Fruit fly (Drosophila melanogaster): ENCODE data around the gene aos.
A peak's percentile ranks its signal among the peaks of the same experiment; 100 is the strongest.

aos gene

dm6 chr3L:16475518-16476126 lies 7.8 kb downstream of the aos start:
- TF ChIP-seq CG15710 (tag; optimal IDR thresholded peaks at IDR 0.05) = no peak
- no peak for TF ChIP-seq CG12605 (GFP tag; IDR thresholded peaks at IDR 0.05)
- no peak for TF ChIP-seq Snoo (tag; optimal IDR thresholded peaks at IDR 0.05)
- no peak for TF ChIP-seq Pif1B (GFP tag; optimal IDR thresholded peaks at IDR 0.05)
- TF ChIP-seq gl (tag; optimal IDR thresholded peaks at IDR 0.05) = no peak
- no peak for TF ChIP-seq EcR (GFP tag; optimal IDR thresholded peaks at IDR 0.05)
- no peak for TF ChIP-seq CG10348 (GFP tag; IDR thresholded peaks at IDR 0.05)
- no peak for TF ChIP-seq CG8301 (tag; optimal IDR thresholded peaks at IDR 0.05)
- no peak for TF ChIP-seq D1 (tag; optimal IDR thresholded peaks at IDR 0.05)
- no peak for TF ChIP-seq CG17806 (tag; optimal IDR thresholded peaks at IDR 0.05)
- no peak for TF ChIP-seq CG13204 (GFP tag; optimal IDR thresholded peaks at IDR 0.05)
- TF ChIP-seq CG8159 (tag; optimal IDR thresholded peaks at IDR 0.05) = no peak
- TF ChIP-seq CG9948 (tag; optimal IDR thresholded peaks at IDR 0.05) = no peak
- no peak for TF ChIP-seq rn (GFP tag; IDR thresholded peaks at IDR 0.05)
- no peak for TF ChIP-seq CG4496 (GFP tag; IDR thresholded peaks at IDR 0.05)

DNA sequence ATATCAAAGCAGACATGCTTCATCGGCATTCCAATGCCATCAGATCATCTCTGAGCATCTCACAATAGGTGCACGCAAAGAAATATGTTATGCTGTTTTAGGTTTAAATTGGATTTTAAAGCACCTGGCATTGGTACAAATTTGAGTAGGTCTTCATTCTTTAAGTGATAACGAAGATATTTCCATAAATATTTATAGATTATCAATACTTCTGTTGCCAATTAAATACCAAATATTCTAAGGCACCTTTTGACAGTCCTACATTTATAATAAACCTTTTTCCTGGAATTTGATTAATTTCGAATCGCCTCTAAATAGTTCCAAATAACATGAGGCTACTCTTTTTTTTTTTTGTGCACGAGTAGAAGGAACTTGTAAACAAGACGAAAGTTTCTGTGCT lies 9.3 kb downstream of the aos start:
- no peak for TF ChIP-seq EcR (GFP tag; optimal IDR thresholded peaks at IDR 0.05)
- no peak for TF ChIP-seq Ets98B (GFP tag; IDR thresholded peaks at IDR 0.05)
- no peak for TF ChIP-seq CG13204 (GFP tag; optimal IDR thresholded peaks at IDR 0.05)
- TF ChIP-seq D1 (tag; optimal IDR thresholded peaks at IDR 0.05) = no peak
- TF ChIP-seq CG14655 (GFP tag; optimal IDR thresholded peaks at IDR 0.05) = no peak
- TF ChIP-seq CG15710 (tag; optimal IDR thresholded peaks at IDR 0.05) = no peak
- no peak for TF ChIP-seq Pif1B (GFP tag; optimal IDR thresholded peaks at IDR 0.05)
- no peak for TF ChIP-seq CG32121 (GFP tag; IDR thresholded peaks at IDR 0.05)
- TF ChIP-seq gl (tag; optimal IDR thresholded peaks at IDR 0.05) = no peak
- TF ChIP-seq CG8301 (tag; optimal IDR thresholded peaks at IDR 0.05) = no peak
- TF ChIP-seq fd96Ca (GFP tag; IDR thresholded peaks at IDR 0.05) = no peak
- TF ChIP-seq CG8159 (tag; optimal IDR thresholded peaks at IDR 0.05) = no peak
- no peak for TF ChIP-seq CG10348 (GFP tag; IDR thresholded peaks at IDR 0.05)
- TF ChIP-seq Snoo (tag; optimal IDR thresholded peaks at IDR 0.05) = no peak
- TF ChIP-seq CG4496 (GFP tag; IDR thresholded peaks at IDR 0.05) = no peak
- TF ChIP-seq CG9948 (tag; optimal IDR thresholded peaks at IDR 0.05) = no peak
- TF ChIP-seq CG34367 (tag; optimal IDR thresholded peaks at IDR 0.05) = no peak
- TF ChIP-seq CG12605 (GFP tag; IDR thresholded peaks at IDR 0.05) = no peak
- no peak for TF ChIP-seq rn (GFP tag; IDR thresholded peaks at IDR 0.05)
- TF ChIP-seq CG17806 (tag; optimal IDR thresholded peaks at IDR 0.05) = no peak

dm6 chr3L:16470071-16470470 lies 13.4 kb downstream of the aos start:
- peak; percentile 72 for TF ChIP-seq D1 (tag; optimal IDR thresholded peaks at IDR 0.05)
- no peak for TF ChIP-seq CG14655 (GFP tag; optimal IDR thresholded peaks at IDR 0.05)
- no peak for TF ChIP-seq gl (tag; optimal IDR thresholded peaks at IDR 0.05)
- TF ChIP-seq CG12605 (GFP tag; IDR thresholded peaks at IDR 0.05) = no peak
- no peak for TF ChIP-seq Pif1A (GFP tag; optimal IDR thresholded peaks at IDR 0.05)
- no peak for TF ChIP-seq CG4496 (GFP tag; IDR thresholded peaks at IDR 0.05)
- TF ChIP-seq CG9948 (tag; optimal IDR thresholded peaks at IDR 0.05) = no peak
- no peak for TF ChIP-seq CG17806 (tag; optimal IDR thresholded peaks at IDR 0.05)

DNA sequence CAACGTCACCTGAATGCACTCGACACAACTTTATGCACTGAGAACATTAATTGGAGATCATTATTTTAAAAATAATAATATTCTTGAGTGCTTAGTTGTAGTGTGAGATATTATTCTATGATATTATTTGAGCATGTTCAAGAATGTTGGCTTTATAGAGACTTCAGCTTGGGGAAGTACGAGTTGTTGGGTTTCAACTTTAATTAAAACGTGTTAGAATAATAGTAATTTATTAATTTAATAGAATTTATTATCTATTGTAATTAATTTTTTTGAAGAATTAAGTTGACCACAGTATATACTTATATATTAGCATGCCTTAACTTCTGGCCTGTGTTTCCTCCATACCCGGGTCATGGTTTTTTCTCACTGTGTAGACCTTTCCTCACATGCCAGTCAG lies 19.6 kb downstream of the aos start:
- TF ChIP-seq CG4496 (GFP tag; IDR thresholded peaks at IDR 0.05) (no peak), Ets98B (GFP tag; IDR thresholded peaks at IDR 0.05) (no peak; the same call in 1 of the 2 replicates), CG34367 (tag; optimal IDR thresholded peaks at IDR 0.05) (peak; percentile 17), CG10348 (GFP tag; IDR thresholded peaks at IDR 0.05) (no peak), CG13204 (GFP tag; optimal IDR thresholded peaks at IDR 0.05) (no peak), fd96Ca (GFP tag; IDR thresholded peaks at IDR 0.05) (no peak), Pif1B (GFP tag; optimal IDR thresholded peaks at IDR 0.05) (peak; percentile 53), Pif1A (GFP tag; optimal IDR thresholded peaks at IDR 0.05) (peak; percentile 13), CG8301 (tag; optimal IDR thresholded peaks at IDR 0.05) (peak; percentile 43), CG9948 (tag; optimal IDR thresholded peaks at IDR 0.05) (peak; percentile 57), CG14655 (GFP tag; optimal IDR thresholded peaks at IDR 0.05) (peak; percentile 80), EcR (GFP tag; optimal IDR thresholded peaks at IDR 0.05) (no peak), rn (GFP tag; IDR thresholded peaks at IDR 0.05) (no peak), D1 (tag; optimal IDR thresholded peaks at IDR 0.05) (no peak), CG15710 (tag; optimal IDR thresholded peaks at IDR 0.05) (peak; percentile 57), gl (tag; optimal IDR thresholded peaks at IDR 0.05) (no peak), Snoo (tag; optimal IDR thresholded peaks at IDR 0.05) (no peak), CG17806 (tag; optimal IDR thresholded peaks at IDR 0.05) (peak; percentile 54), CG8159 (tag; optimal IDR thresholded peaks at IDR 0.05) (peak; percentile 62), CG12605 (GFP tag; IDR thresholded peaks at IDR 0.05) (no peak), CG32121 (GFP tag; IDR thresholded peaks at IDR 0.05) (peak; percentile 18; the same call in 1 of the 2 replicates)

DNA sequence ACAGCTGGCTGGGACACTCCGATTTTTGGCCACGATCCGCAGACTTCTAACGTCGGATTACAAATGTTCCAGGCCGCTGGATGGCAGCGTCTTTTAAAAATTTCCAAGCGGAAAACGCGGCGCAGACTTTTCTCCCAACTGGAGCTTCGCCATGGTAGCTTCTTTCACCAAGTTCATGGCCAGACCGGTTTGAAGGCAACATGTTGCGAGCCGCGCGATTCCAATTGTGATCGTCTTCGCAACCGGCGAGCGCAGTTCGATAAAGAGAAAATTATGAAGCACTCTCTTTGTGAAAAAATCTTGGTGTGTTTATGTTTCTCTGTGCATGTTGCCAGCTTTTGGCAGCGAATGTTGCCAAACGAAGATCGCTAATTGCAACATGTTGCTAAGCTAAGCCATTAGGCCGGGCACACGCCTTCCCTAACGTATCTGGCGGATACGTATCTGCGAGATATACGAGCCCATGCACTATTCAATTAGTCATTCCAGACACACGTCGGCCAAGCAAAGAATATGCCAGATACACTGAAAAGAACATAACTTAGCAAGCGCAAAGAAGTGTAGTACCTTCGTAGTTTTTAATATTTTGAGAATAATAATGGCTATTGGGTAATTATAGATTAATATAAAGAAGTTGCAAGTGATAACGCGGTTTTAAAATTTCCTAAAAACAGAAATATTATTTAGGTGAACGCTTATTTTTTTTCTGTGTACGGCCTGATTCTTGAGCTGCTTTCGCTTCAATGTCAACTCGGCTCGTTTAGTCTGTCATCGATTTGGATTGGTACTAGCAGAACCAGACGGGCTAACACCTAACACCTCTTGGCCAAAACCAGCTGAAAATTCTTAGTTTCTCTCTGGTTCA lies 31.3 kb downstream of the aos start, which contains the start of gene dsx-c73A:
Gene dsx-c73A, minus strand, starts transcription at position 72 of the 865 bp plus-strand sequence.
- TF ChIP-seq CG9948 (tag; optimal IDR thresholded peaks at IDR 0.05) (no peak), rn (GFP tag; IDR thresholded peaks at IDR 0.05) (no peak), CG8301 (tag; optimal IDR thresholded peaks at IDR 0.05) (peak; percentile 79), CG14655 (GFP tag; optimal IDR thresholded peaks at IDR 0.05) (peak; percentile 84), D1 (tag; optimal IDR thresholded peaks at IDR 0.05) (no peak), CG8159 (tag; optimal IDR thresholded peaks at IDR 0.05) (no peak), Pif1A (GFP tag; optimal IDR thresholded peaks at IDR 0.05) (peak; percentile 17), CG34367 (tag; optimal IDR thresholded peaks at IDR 0.05) (no peak), CG10348 (GFP tag; IDR thresholded peaks at IDR 0.05) (no peak), CG4496 (GFP tag; IDR thresholded peaks at IDR 0.05) (peak; percentile 50; the same call in 1 of the 3 replicates), CG13204 (GFP tag; optimal IDR thresholded peaks at IDR 0.05) (no peak), CG32121 (GFP tag; IDR thresholded peaks at IDR 0.05) (no peak), Ets98B (GFP tag; IDR thresholded peaks at IDR 0.05) (peak; percentile 43; the same call in 1 of the 2 replicates), fd96Ca (GFP tag; IDR thresholded peaks at IDR 0.05) (no peak), CG17806 (tag; optimal IDR thresholded peaks at IDR 0.05) (peak; percentile 10), CG15710 (tag; optimal IDR thresholded peaks at IDR 0.05) (no peak), gl (tag; optimal IDR thresholded peaks at IDR 0.05) (no peak), Snoo (tag; optimal IDR thresholded peaks at IDR 0.05) (no peak), CG12605 (GFP tag; IDR thresholded peaks at IDR 0.05) (no peak; the same call in 1 of the 2 replicates), Pif1B (GFP tag; optimal IDR thresholded peaks at IDR 0.05) (no peak), EcR (GFP tag; optimal IDR thresholded peaks at IDR 0.05) (peak; percentile 30)

Data from whole organism, pupa.